Worm (Caenorhabditis elegans): ENCODE data around the gene F21C10.9.

The F21C10.9 gene

DNA sequence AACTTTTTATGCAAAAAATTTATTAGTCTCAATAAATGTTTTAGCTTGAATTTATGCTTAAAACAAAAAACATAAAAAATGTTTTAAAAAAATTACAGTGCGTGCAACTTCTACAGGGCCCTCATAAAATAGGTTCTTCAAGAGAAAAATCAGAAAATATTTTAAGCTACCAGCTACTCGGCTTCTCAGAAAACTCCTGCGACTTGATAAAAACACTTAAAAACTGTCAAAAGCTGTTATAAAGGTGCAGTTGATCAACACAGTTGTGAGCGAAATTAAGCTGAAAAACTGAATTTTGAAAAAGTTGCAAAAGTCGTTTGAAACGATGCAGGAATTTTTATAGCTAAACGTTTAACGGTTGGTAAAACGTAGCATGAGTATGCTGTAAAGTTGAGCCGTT, 9.7 kb downstream of the F21C10.9 start (continued):
- TF ChIP-seq K12H6.12 (tag; optimal IDR thresholded peaks at IDR 0.05) (peak; percentile 24), F37B4.10 (GFP tag; IDR thresholded peaks at IDR 0.05) (no peak), unc-130 (GFP tag; optimal IDR thresholded peaks at IDR 0.05) (no peak), hmg-1.2 (GFP tag; IDR thresholded peaks at IDR 0.05) (peak; percentile 34; the same call in 1 of the 2 replicates), hmg-20 (GFP tag; IDR thresholded peaks at IDR 0.05) (no peak), aptf-3 (GFP tag; IDR thresholded peaks at IDR 0.05) (0 out of 2 replicates have a peak, but pooled peaks have one; percentile 53), rcor-1 (GFP tag; IDR thresholded peaks at IDR 0.05) (no peak), cebp-2 (GFP tag; IDR thresholded peaks at IDR 0.05) (0 out of 2 replicates have a peak, but pooled peaks have one; percentile 5), akir-1 (GFP tag; optimal IDR thresholded peaks at IDR 0.05) (no peak), repo-1 (tag; optimal IDR thresholded peaks at IDR 0.05) (peak; percentile 10), tbp1 (GFP tag; optimal IDR thresholded peaks at IDR 0.05) (peak; percentile 21), madf-6 (GFP tag; IDR thresholded peaks at IDR 0.05) (no peak)

DNA sequence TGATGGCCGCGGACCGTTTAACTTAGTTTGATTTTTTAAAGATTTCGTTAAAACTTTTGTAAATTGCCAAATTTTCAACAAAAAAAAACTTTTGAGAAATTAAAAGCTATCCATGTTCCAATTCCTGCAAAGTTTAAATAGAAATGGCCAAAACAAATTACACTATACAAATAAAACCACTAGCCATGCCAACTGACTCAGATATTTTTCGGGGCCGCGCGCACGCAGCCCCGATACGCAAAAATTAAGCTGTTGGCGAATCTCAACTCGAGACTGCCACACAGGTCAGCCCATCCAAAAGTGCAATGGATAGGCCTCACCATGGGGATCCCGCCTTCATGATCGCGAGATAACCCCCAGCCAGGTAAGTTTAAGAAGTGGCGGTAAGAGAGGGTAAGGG, 11.8 kb downstream of the F21C10.9 start:
- TF ChIP-seq hmg-1.2 (GFP tag; IDR thresholded peaks at IDR 0.05) (peak; percentile 21; the same call in 1 of the 2 replicates), madf-3 (GFP tag; IDR thresholded peaks at IDR 0.05) (0 out of 2 replicates have a peak, but pooled peaks have one; percentile 21), dox-1 (GFP tag; IDR thresholded peaks at IDR 0.05) (peak; percentile 89), attf-6 (GFP tag; IDR thresholded peaks at IDR 0.05) (peak; percentile 89), ceh-100 (GFP tag; IDR thresholded peaks at IDR 0.05) (0 out of 2 replicates have a peak, but pooled peaks have one; percentile 21), madf-6 (GFP tag; IDR thresholded peaks at IDR 0.05) (peak; percentile 52; the same call in 1 of the 2 replicates), egl-44 (GFP tag; IDR thresholded peaks at IDR 0.05) (peak; percentile 70; the same call in 1 of the 2 replicates), ceh-40 (GFP tag; IDR thresholded peaks at IDR 0.05) (peak; percentile 24; the same call in 1 of the 2 replicates), nfyb-1 (GFP tag; IDR thresholded peaks at IDR 0.05) (peak; percentile 54; the same call in 1 of the 2 replicates), snpc-1.1 (tag; optimal IDR thresholded peaks at IDR 0.05; ENCODE audit: insufficient read depth) (peak; percentile 5), ekl-4 (GFP tag; IDR thresholded peaks at IDR 0.05) (peak; percentile 76), Y56A3A.18 (GFP tag; IDR thresholded peaks at IDR 0.05) (0 out of 2 replicates have a peak, but pooled peaks have one; percentile 29), mcd-1 (GFP tag; IDR thresholded peaks at IDR 0.05) (peak; percentile 22; the same call in 1 of the 2 replicates), pbrm-1 (GFP tag; IDR thresholded peaks at IDR 0.05) (0 out of 2 replicates have a peak, but pooled peaks have one; percentile 15)

DNA sequence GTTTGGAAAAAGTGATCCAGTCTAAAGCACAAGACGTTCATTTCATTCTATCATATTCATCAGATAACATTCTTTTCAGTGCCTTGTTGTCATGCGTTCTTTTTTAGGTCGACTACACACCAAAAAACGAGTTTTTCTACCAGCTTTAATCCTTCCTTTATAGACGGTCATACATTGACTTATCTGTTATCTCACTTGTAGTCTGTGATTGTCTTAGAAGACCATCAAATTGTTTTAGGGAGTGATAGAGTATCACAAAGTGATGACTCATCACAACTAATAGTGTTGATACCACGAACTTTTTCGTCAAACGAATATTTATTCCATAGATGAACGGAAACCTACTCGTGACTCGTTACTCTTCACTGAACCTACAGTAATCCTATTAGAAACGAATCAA, 12.7 kb downstream of the F21C10.9 start:
- TF ChIP-seq tbx-9 (tag; optimal IDR thresholded peaks at IDR 0.05; ENCODE audit: borderline replicate concordance) (no peak), hlh-26 (GFP tag; conservative IDR thresholded peaks at IDR 0.05) (no peak), fkh-3 (tag; optimal IDR thresholded peaks at IDR 0.05) (no peak), F55B11.4 (tag; optimal IDR thresholded peaks at IDR 0.05; ENCODE audit: borderline replicate concordance, insufficient read depth) (no peak), hlh-12 (tag; optimal IDR thresholded peaks at IDR 0.05) (no peak), F57A8.1 (GFP tag; optimal IDR thresholded peaks at IDR 0.05) (no peak), mcd-1 (GFP tag; IDR thresholded peaks at IDR 0.05) (no peak), ets-4 (GFP tag; optimal IDR thresholded peaks at IDR 0.05) (no peak), rcor-1 (GFP tag; IDR thresholded peaks at IDR 0.05) (no peak)

DNA sequence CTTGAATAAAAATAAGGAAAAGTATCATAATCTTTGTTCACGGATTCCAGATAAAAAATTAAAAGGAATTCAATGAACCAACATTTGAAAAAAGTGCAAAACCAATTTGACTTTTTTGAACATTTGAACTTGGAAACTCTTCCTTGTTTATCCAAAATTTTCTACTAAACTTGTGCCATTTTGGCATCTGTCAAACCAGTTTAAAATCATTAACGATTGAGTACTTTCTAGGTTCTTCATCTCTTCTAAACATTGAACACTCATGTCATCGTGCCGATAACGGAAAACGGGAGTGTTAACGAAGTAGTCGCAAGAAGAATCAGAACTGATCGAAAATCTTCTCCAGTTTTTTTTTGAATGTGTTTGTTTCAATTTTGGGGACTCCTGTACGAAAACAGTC, 14.2 kb downstream of the F21C10.9 start:
- TF ChIP-seq C17E4.6 (GFP tag; IDR thresholded peaks at IDR 0.05) (no peak), ccch-3 (GFP tag; optimal IDR thresholded peaks at IDR 0.05) (no peak), lag-1 (GFP tag; IDR thresholded peaks at IDR 0.05) (no peak)

Data from whole organism, young adult.